Worm (Caenorhabditis elegans) whole organism, L2 larva: ENCODE measurements around the gene F20D1.22.
A peak's percentile ranks its signal among the peaks of the same experiment; 100 is the strongest.

Experiments used
- C34F6.9 ChIP-seq: fragments of 150-350 bp; optimal IDR thresholded peaks from 2 replicates; lab custom pipeline; 2014; ENCODE audit warnings: missing biosample characterization, missing genetic modification characterization
- F13H6.1 ChIP-seq: sonication (generic microtip); optimal IDR thresholded peaks from 2 replicates; lab custom pipeline; 2016; ENCODE audit warnings: missing genetic modification characterization, missing compliant biosample characterization
- ZK546.5 ChIP-seq: sonication (generic microtip); optimal IDR thresholded peaks from 2 replicates; lab custom pipeline; 2017; ENCODE audit warnings: missing biosample characterization, missing genetic modification characterization
- aly-2 ChIP-seq: fragments of 150-350 bp; optimal IDR thresholded peaks from 2 replicates; lab custom pipeline; 2014; ENCODE audit warnings: missing biosample characterization, missing genetic modification characterization
- ama-1 ChIP-seq: fragments of 150-350 bp; optimal IDR thresholded peaks from 2 replicates; lab custom pipeline; 2018; ENCODE audit warnings: inconsistent platforms
- blmp-1 ChIP-seq: sonication (generic microtip); optimal IDR thresholded peaks from 2 replicates; lab custom pipeline; 2017; ENCODE audit warnings: missing genetic modification characterization, mild to moderate bottlenecking, missing compliant biosample characterization, antibody characterized with exemption, moderate library complexity; ENCODE audit not compliant: insufficient read depth
- crh-2 ChIP-seq: sonication (generic microtip); optimal IDR thresholded peaks from 2 replicates; lab custom pipeline; 2017; ENCODE audit warnings: missing biosample characterization, missing genetic modification characterization
- egl-27 ChIP-seq: sonication (generic microtip); optimal IDR thresholded peaks from 3 replicates; lab custom pipeline; 2017; ENCODE audit warnings: missing biosample characterization, missing genetic modification reagents, missing genetic modification characterization
- elt-1 ChIP-seq: fragments of 150-350 bp; optimal IDR thresholded peaks from 2 replicates; lab custom pipeline; 2014; ENCODE audit warnings: missing biosample characterization, missing genetic modification characterization
- fos-1 ChIP-seq: fragments of 150-350 bp; optimal IDR thresholded peaks from 2 replicates; lab custom pipeline; 2014; ENCODE audit warnings: missing biosample characterization, missing genetic modification characterization
- gmeb-1 ChIP-seq: fragments of 150-350 bp; optimal IDR thresholded peaks from 2 replicates; lab custom pipeline; 2014; ENCODE audit warnings: missing biosample characterization, missing genetic modification characterization
- lin-13 ChIP-seq: fragments of 150-350 bp; optimal IDR thresholded peaks from 2 replicates; lab custom pipeline; 2014; ENCODE audit warnings: missing biosample characterization, missing genetic modification reagents, missing genetic modification characterization
- lsy-2 ChIP-seq, 2 experiments: fragments of 150-350 bp in 1 of 2; sonication (generic microtip) in 1 of 2; optimal IDR thresholded peaks; 2 replicates each; lab custom pipeline; 2014 to 2017; ENCODE audit warnings: missing biosample characterization in 2 of 2, missing genetic modification characterization in 2 of 2
- mab-5 ChIP-seq: fragments of 150-350 bp; optimal IDR thresholded peaks from 2 replicates; lab custom pipeline; 2014; ENCODE audit warnings: missing biosample characterization, missing genetic modification characterization
- mbf-1 ChIP-seq: sonication (generic microtip); optimal IDR thresholded peaks from 2 replicates; lab custom pipeline; 2017; ENCODE audit warnings: missing biosample characterization, missing genetic modification characterization
- mdl-1 ChIP-seq, 2 experiments: fragments of 150-350 bp in 1 of 2; sonication (generic microtip) in 1 of 2; optimal IDR thresholded peaks; 2 replicates each; lab custom pipeline; 2017; ENCODE audit warnings: missing biosample characterization in 2 of 2, missing genetic modification characterization in 2 of 2
- nhr-11 ChIP-seq: fragments of 150-350 bp; optimal IDR thresholded peaks from 2 replicates; lab custom pipeline; 2014; ENCODE audit warnings: missing biosample characterization, missing genetic modification characterization
- nhr-12 ChIP-seq: fragments of 150-350 bp; optimal IDR thresholded peaks from 2 replicates; lab custom pipeline; 2014; ENCODE audit warnings: missing biosample characterization, missing genetic modification characterization
- nhr-129 ChIP-seq: fragments of 150-350 bp; optimal IDR thresholded peaks from 2 replicates; lab custom pipeline; 2014; ENCODE audit warnings: missing biosample characterization, missing genetic modification characterization
- nhr-21 ChIP-seq: fragments of 150-350 bp; optimal IDR thresholded peaks from 2 replicates; lab custom pipeline; 2014; ENCODE audit warnings: missing biosample characterization, missing genetic modification characterization
- nhr-6 ChIP-seq: fragments of 150-350 bp; optimal IDR thresholded peaks from 2 replicates; lab custom pipeline; 2014; ENCODE audit warnings: missing biosample characterization, missing genetic modification characterization
- nhr-77 ChIP-seq: fragments of 150-350 bp; optimal IDR thresholded peaks from 2 replicates; lab custom pipeline; 2014; ENCODE audit warnings: missing biosample characterization, missing genetic modification characterization
- sem-4 ChIP-seq: fragments of 150-350 bp; optimal IDR thresholded peaks from 2 replicates; lab custom pipeline; 2014; ENCODE audit warnings: missing biosample characterization, missing genetic modification reagents, missing genetic modification characterization
- sma-3 ChIP-seq: sonication (generic microtip); optimal IDR thresholded peaks from 2 replicates; lab custom pipeline; 2016; ENCODE audit warnings: missing genetic modification reagents, missing genetic modification characterization, missing compliant biosample characterization
- snpc-4 ChIP-seq: fragments of 150-350 bp; optimal IDR thresholded peaks from 2 replicates; lab custom pipeline; 2014; ENCODE audit warnings: missing biosample characterization, missing genetic modification characterization
- unc-55 ChIP-seq: fragments of 150-350 bp; sonication (generic microtip); optimal IDR thresholded peaks from 3 replicates; lab custom pipeline; 2014; ENCODE audit warnings: missing biosample characterization, missing genetic modification reagents, missing genetic modification characterization
- zag-1 ChIP-seq: fragments of 150-350 bp; optimal IDR thresholded peaks from 2 replicates; lab custom pipeline; 2014; ENCODE audit warnings: missing biosample characterization, missing genetic modification characterization
- ztf-1 ChIP-seq: fragments of 200-800 bp; sonication (Bioruptor generic); conservative IDR thresholded peaks from 2 replicates; pipeline ENCODE4 v1.3.6; 2022; ENCODE audit warnings: missing genetic modification characterization, missing compliant biosample characterization

Gene F20D1.22

DNA sequence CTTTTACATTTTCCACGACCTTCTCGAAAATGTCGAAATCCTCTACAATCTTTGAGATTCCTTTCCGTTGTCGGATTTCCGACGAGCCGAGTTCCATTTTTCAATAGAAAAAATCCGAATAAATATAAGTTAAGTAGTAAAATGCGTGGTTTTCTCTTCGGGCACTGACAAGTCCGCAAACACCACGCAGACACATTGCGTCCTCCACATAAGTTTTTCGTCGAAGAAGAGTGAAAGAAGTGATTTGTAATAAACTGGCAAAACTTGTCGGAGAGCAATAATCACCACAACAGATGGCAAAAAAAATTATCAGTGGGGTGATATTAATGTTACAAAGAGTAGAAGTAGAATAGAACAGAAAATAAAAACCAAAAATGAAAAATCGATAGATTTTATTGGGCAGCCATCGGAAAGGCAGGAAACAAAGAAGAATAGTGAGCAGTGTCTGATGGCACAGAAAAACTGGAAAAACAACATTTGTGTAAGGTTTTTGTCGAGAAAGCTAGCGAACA is 40.3 kb downstream of the F20D1.22 start, which contains the start of gene ergi-2:
ergi-2 (minus strand) TSS at position 462 of the 512 bp plus-strand sequence.
- TF ChIP-seq egl-27 (tag; lab: Kevin White, UChicago) (no peak), mab-5 (tag; lab: Kevin White, UChicago) (no peak), F13H6.1 (tag; lab: Kevin White, UChicago) (no peak), C34F6.9 (peak; percentile 32), fos-1 (peak; percentile 23), zag-1 (no peak), ZK546.5 (tag; lab: Kevin White, UChicago) (no peak), elt-1 (tag; lab: Kevin White, UChicago) (no peak), nhr-21 (tag; lab: Kevin White, UChicago) (no peak), nhr-11 (tag; lab: Kevin White, UChicago) (no peak), ama-1 (lab: Kevin White, UChicago) (no peak), lin-13 (no peak), blmp-1 (tag; lab: Kevin White, UChicago) (no peak), unc-55 (GFP tag; lab: Kevin White, UChicago) (peak; percentile 35), nhr-129 (tag; lab: Kevin White, UChicago) (peak; percentile 46), crh-2 (peak; percentile 43), aly-2 (tag; lab: Kevin White, UChicago) (no peak), mbf-1 (tag; lab: Kevin White, UChicago) (no peak)

DNA sequence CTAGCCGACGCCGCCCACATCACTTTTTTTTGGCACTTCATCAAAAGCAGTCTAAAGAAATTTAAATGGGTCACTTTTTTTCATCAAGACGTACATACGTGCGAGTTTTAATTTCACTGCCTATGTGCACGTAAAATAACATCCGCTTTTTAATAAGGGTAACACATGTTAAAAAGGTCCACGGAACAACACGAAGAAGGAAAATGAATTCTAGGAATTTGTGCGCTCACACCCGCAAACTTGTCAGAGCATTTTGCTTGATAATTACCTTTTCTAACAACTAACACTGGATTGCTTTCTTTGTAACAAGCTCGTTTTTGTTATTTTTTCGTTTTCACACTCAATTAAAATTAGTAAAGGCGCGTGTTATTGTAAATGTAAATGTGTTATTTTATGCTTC is 42.1 kb downstream of the F20D1.22 start:
- TF ChIP-seq gmeb-1 (tag; lab: Kevin White, UChicago) (no peak), sem-4 (tag; lab: Kevin White, UChicago) (no peak), nhr-6 (tag; lab: Kevin White, UChicago) (no peak), nhr-12 (no peak), unc-55 (GFP tag; lab: Kevin White, UChicago) (no peak), mdl-1 (tag; optimal IDR thresholded peaks at IDR 0.05; lab: Kevin White, UChicago) (no peak)
- TF ChIP-seq, all 48 proteins: peak for 0

- TF ChIP-seq mab-5 (tag; lab: Kevin White, UChicago) (no peak), snpc-4 (peak; percentile 75), nhr-129 (tag; lab: Kevin White, UChicago) (no peak), aly-2 (tag; lab: Kevin White, UChicago) (no peak), unc-55 (GFP tag; lab: Kevin White, UChicago) (no peak), ama-1 (lab: Kevin White, UChicago) (no peak), lin-13 (no peak)
These were observed 44.3 kb downstream of the F20D1.22 start for ce11 chrX:15010941-15011340.

DNA sequence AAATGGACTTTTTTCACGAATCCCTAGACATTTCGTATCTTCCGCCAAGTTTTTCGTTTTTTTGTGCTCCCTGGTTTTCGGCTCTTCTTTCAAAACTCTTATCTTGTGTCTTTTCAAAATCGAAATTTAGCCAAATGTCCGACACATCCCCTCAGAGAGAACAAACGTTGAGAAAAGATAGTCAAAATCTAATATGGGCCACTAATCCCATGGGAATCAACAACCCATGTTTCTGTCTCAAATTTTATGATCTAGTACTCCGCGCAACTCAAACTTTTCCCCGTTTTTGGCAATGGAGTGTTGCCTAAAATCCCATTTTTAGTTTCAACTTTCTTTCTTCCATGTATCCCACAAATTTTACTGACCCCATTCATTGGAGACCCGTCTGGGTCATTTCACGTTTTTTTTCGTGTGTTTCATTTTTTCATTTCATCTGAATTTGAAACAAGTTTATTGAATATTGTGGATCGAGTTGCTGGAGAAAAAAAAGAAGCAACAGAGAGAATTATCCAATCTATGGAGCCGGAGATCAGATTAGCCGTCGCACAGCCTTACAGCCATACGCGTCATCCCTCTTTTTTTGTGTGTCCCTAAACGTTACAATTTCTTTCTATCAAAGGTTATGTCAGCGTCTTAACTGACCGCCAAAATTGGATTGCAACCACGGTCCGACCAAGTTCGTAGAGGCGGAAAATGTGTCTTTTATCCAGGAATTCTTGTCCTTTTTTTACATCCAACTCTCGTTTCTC is 45.1 kb downstream of the F20D1.22 start:
- TF ChIP-seq lsy-2 (tag; optimal IDR thresholded peaks at IDR 0.05; lab: Kevin White, UChicago): peak in 1 of 2 experiments; percentile 5
- peak; percentile 12 for TF ChIP-seq snpc-4
- TF ChIP-seq nhr-77 (tag; lab: Kevin White, UChicago): no peak
- TF ChIP-seq mab-5 (tag; lab: Kevin White, UChicago): peak; percentile 67

ce11 chrX:15013941-15014453 is 47.4 kb downstream of the F20D1.22 start:
- TF ChIP-seq lsy-2 (tag; optimal IDR thresholded peaks at IDR 0.05; lab: Kevin White, UChicago) (peak in 1 of 2 experiments; percentile 13), ztf-1 (GFP tag; lab: Robert Waterston, UW) (no peak), F13H6.1 (tag; lab: Kevin White, UChicago) (peak; percentile 23), C34F6.9 (peak; percentile 16), nhr-129 (tag; lab: Kevin White, UChicago) (peak; percentile 28), egl-27 (tag; lab: Kevin White, UChicago) (no peak)
- TF ChIP-seq, all 48 proteins: peak for 4

DNA sequence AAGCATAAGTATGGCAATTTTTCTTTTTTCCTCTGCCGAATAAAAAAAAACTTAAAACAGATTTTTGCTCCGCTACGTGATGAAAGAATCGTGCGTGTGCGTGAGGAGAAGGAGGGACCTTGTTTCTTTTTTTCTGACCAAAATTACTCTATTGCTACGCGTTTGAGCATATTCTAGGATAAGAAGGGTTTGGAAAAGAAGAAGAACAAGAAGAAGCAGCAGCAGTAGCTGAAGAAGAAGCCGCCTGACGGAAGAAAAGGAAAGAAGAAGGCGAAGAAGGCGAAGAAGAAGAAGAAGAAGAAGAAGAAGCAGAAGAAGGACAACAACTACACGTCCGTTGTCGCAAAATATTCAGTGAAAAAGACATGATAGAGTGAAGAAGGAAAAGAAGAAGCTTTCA is 49.5 kb downstream of the F20D1.22 start:
- TF ChIP-seq sma-3 (GFP tag; lab: Kevin White, UChicago): no peak
- peak; percentile 11 for TF ChIP-seq egl-27 (tag; lab: Kevin White, UChicago)
- TF ChIP-seq unc-55 (GFP tag; lab: Kevin White, UChicago): peak; percentile 42
